Fruit fly (Drosophila melanogaster): ENCODE measurements around the gene CG7950.

Gene CG7950

DNA sequence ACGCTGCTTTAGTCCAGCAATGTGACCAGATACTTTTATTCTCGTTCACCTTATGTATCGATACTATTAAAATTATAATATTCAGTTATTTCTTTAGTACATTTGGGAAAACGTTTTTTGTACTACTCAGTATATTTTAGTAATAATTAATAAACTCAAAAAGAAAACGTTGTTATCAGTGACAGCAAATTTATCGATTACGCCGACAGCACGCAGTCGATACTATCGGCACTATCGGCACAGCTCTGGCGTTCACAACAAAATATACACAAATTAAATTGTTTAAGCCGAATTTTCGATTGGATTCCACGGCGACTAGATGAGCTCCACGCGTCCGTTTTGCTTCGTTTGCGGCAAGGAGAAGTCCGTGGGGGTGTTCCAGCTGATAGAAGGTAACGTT lies 17.2 kb upstream of the CG7950 start, which contains the start of the genes janA, Sry-alpha and Sry-beta:
Gene janA, minus strand, starts transcription at position 40 of the 400 bp plus-strand sequence.
Gene Sry-alpha, plus strand, starts transcription at position 226 of the 400 bp plus-strand sequence.
Gene Sry-beta, plus strand, starts transcription at position 226 of the 400 bp plus-strand sequence.
- TF ChIP-seq noc (tag; optimal IDR thresholded peaks at IDR 0.05) = no peak

DNA sequence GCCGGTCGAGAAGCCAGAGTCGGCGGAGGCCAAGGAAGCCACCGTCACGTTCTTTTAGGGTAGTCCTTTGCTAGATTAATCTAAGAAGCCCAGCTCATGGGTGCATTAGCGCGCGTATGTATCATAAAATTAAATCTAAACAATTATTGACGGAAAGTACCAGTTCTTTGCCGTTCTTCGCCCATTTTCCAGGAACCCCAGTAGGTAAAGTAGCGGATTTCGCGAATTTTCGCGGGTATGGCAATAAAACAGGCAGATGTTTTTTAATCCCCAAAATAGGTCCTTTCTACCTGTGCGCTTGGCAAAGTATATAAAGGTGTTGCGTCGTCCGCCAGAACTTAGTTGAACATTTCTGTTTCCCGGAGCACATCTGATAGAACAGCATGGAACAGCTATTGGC lies 15.8 kb upstream of the CG7950 start:
- no peak for TF ChIP-seq noc (tag; optimal IDR thresholded peaks at IDR 0.05)

DNA sequence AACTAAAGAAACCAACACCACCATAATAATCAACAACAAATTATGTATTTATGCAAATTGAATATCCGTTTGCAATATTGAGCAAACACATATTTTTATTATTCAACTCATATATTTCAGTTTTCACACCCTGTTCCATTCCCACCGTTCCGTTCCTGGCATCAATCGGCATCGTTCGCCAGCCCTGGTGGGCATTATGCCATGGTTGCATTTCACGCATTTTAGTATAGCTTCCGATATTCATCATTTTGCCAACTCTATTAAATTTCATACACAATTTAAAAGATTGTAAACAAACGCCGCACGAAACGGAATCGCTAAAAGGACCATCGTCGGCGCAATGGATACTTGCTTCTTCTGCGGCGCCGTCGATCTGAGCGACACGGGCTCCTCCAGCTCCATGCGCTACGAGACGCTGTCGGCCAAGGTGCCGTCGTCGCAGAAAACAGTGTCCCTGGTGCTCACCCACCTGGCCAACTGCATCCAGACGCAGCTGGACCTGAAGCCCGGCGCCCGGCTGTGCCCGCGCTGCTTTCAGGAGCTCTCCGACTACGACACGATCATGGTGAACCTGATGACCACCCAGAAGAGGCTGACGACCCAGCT lies 13.4 kb upstream of the CG7950 start, which contains the start of gene Sry-delta:
Gene Sry-delta, plus strand, starts transcription at position 203 of the 606 bp plus-strand sequence.
- TF ChIP-seq noc (tag; optimal IDR thresholded peaks at IDR 0.05) = no peak

DNA sequence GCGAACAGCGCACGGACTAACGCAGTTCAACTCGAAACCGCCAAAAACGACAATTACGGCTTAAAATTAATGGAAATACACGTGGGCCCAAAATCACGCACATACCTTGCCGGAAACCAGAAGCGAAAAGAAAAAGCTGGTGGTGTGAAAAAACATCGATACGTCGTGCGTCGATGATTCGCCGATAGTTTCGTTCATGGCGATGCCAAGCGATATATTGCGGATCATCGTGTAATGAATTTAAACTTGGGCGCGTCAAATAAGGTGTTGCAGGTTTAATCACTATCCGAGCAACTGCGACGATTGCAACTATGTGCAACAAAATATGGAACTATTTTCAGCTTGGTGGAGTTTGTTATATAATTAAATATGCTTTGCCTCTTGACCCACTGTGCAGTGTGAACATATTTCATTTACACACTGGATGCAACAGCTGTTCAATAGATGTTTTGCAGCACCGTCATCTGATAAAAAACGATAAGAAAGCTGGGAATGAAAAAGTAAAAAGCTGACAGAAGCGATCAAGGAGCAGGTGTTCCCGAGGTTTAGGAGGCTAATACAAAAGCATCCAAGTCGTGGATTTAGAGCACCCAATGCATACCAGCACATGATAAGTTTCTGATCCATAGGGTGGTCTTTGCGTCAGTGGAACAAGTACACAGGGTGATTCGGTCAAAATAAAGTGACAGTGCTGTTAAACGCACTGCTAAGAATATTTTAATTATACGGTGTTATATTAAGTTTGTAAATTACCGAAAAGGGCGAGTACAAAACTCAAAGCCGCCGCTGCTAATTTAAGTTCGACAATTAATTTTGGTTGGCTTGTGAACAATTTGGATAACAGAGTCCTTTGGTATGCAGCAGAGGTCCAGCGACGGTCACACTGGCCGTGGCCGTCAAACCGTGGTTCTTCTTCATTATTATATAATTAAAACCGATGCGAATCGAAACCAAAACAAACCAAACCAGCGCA lies 10.3 kb upstream of the CG7950 start, which contains the start of the genes RpL32 and CG7943:
Gene RpL32, minus strand, starts transcription at position 133 of the 973 bp plus-strand sequence.
Gene CG7943, plus strand, starts transcription at position 442 of the 973 bp plus-strand sequence.
- peak; percentile 90 for TF ChIP-seq noc (tag; optimal IDR thresholded peaks at IDR 0.05)

DNA sequence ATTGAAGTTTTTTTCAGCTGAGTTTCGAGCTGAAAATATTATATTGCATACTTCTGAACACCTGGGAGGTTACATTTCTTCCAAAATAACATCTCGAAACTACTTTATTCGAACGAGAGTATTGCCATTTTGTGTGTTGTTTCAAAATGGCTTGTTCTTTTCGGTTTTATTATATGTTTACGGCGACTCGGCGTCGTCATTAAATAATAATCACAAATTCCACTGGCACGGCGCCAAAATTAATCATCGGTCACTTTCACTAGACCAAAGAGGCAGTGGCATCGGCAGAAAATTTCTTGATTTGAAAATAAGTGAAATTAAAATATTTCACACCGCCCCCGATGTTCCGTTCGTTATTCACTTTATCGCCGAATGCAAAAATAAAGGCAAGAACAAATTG lies 6.2 kb upstream of the CG7950 start:
- TF ChIP-seq noc (tag; optimal IDR thresholded peaks at IDR 0.05) = no peak

DNA sequence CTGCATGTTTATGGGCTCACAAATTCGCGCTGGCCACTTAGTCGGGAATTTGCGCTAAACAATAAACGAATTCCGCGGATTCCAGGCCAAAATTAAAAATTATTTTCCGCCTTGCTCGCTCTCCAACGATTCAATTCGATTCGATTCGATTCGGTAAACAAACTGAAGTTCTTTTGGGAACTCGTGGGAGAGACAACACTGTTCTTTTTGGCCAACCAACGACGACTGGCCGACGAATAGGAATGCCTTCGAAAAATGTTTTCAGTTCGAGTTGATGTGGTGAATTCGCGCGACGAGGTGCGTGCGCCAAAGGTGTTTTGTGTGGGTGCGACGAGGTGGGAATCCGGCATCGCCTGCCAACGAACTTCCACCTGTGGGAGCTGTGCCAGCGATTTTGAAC lies 4.7 kb upstream of the CG7950 start, which contains the start of gene CG15528:
Gene CG15528, minus strand, starts transcription at position 180 of the 400 bp plus-strand sequence.
- no peak for TF ChIP-seq noc (tag; optimal IDR thresholded peaks at IDR 0.05)

DNA sequence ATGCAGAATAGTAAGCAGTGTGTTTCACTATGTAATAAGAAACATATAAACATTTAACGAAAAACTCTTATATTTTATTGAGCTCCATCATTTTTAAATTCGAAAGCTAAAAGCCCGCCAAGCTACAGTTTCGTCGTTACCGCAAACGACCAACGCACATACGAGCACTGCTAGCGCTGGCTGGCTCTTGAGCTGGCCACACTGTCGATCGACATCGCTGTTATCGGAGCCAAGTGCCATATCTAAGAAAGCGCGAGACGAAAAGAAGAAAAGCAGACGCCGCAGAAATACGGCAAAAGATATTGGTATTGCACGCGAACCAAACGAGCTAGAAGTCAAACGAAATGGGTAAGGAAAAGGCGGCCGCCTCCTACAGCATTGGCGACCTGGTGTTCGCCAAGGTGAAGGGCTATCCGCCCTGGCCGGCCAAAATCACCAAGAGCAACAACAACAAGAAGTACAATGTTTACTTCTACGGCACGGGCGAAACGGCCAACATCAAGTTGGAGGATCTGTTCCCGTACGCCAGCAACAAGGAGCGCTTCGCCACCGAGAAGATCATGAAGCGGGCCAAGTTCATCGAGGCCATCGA lies 4.1 kb upstream of the CG7950 start, which contains the start of gene Jasper:
Gene Jasper, plus strand, starts transcription at position 60 of the 592 bp plus-strand sequence.
- TF ChIP-seq noc (tag; optimal IDR thresholded peaks at IDR 0.05) = no peak

DNA sequence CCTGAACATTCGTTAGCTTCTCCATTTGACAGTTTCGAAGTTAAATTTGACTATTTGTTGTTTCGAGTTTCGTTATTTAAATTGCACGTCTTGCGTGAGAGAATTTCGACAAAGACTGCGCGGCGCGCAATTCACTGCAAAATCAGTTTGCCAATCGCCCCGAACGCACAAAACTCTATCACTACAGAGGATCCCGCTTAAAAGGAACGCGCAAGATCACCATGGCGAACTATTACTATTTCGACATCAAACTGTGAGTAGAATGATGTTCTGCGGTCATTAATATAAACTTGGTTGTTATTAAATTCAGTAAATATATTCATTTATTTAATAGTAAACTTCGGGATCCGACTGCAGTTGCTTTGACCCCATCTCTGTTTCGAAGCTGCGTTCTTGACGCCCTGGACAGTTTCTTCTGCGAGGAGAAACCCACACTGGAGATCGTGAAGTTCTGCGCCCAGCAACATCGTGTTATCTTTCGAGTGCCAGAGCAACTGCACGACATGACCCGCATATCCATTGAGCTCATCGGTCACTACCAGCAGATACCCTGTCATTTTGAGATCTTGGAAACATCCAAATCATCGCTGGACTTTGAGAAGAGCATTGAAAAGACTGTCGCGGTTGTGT lies 629 bp upstream of the CG7950 start, which contains the start of the genes Rpp14b and spn-A:
Gene Rpp14b, plus strand, starts transcription at position 43 of the 630 bp plus-strand sequence.
Gene spn-A, minus strand, starts transcription at position 123 of the 630 bp plus-strand sequence.
- TF ChIP-seq noc (tag; optimal IDR thresholded peaks at IDR 0.05) = no peak

DNA sequence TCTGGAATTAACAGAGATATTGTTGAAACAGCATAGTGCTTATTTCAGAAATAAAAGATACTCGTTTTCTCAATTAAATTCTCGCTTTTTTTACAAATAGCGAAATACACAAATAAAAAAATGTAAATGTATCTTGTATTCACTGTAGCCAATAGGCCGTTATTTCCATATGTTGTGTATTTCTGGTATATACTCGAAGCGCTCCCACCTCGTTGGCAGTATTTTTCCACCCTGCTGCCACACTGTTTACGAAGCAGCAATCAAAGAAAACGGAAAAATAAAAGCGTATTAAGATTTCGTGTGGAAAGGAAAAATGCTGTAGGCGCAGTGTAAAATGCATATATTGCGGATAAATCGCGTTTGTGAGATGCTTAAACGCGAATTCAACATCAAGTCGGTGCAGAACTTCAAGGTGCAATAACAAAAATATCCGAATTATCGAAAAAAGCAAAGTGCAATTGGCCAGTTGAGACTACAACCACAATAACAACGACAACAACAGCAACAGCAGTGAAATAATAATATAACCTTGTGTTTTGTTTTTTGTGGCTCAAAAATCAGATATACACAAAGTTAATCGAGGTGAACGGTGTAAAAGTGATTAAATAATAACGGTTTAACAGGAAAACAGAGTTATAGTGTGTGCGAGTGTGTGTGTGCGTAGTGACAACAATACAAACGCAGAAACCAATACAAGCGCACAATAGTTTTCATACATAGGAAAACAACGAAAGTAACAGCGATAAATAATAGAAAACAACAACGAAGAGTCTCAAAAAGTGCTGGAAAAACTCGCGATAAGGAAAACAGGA lies 1.6 kb downstream of the CG7950 start, which contains the start of gene sima:
Gene sima, plus strand, starts transcription at position 255 of the 812 bp plus-strand sequence.
- no peak for TF ChIP-seq noc (tag; optimal IDR thresholded peaks at IDR 0.05)

DNA sequence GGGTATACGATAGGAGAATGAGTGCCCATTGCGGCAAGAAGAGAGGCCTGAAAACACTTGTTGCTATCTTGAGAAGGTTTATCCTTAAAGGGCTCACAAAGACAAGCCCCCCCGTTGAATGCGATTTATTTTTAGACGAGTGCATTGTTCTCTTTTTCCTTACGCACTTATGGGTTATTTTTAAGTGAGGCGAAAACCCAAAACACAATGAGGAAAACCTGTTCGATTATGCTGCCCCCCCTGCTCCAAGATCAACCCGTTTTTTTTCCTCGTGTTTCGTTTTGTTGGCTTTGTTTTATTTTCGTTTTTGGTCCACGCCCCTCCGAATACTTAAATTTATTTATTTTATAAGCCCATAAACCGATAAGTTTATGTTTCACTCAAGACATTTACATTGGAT lies 3.3 kb downstream of the CG7950 start:
- no peak for TF ChIP-seq noc (tag; optimal IDR thresholded peaks at IDR 0.05)

DNA sequence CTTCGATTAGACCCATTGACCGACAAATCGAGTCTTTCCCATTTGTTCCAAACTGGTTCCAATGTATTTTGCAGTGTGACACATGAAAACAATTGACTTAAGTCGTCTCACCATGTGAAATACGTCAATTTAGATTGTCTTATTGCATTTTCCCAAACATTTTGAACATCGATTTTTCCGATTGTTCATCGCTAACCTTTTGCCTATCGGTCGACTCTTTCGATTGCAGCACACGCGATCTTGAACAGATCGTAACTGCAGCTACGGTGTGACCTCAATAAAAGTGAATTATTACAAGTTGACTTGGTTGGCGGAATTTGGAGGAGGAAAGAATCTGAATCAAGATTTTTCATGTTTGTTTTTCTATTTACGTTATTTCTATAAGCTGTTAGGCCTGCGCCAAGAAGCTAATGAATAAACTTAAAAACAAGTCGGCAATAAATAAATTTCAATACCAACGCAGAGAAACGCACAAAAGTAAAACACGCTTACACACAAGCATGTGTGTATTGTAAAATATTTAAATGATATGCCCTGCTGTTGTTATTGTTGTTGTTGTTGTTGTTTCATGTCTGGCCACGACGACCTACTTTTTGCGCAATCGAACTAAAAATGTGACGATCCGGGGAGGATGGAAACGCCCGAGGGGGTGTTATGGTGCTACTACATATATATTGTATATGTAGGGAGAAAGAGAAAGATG lies 3.9 kb downstream of the CG7950 start:
- no peak for TF ChIP-seq noc (tag; optimal IDR thresholded peaks at IDR 0.05)

DNA sequence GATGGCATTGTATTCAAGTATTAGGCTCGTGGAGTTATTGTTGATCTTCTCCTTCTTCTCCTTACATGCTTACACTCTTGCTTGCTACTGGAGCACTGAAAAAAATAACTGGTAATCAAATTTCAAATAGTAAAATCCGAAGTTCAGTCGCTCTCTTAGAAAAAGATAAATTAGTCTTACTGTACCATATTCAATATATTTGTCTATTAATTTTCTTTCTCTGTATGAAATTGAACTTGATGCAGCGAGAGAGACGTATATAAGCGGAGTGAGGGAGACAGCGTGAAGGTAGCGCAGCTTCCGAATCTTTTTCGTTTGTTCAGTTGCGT lies 4.5 kb downstream of the CG7950 start:
- TF ChIP-seq noc (tag; optimal IDR thresholded peaks at IDR 0.05) = peak; percentile 56

DNA sequence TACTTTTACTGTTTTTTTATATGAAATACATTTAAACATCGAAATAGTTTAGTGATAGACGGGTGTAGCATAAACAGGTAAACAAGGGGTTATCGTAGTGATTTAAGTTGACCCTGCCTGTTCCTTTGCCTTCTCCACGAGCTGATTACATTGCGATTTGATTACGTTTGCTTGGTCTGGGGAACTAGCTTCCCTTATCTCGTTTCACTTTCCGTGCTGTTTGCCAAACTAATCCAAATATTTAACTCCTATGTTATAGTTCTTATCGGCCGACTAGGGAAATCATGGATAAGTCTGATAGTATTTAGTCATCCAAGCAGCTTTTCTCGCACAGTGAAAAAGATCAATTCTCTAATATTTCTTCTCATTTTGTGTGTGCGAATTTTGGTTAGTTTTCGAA lies 5.3 kb downstream of the CG7950 start:
- TF ChIP-seq noc (tag; optimal IDR thresholded peaks at IDR 0.05) = no peak

DNA sequence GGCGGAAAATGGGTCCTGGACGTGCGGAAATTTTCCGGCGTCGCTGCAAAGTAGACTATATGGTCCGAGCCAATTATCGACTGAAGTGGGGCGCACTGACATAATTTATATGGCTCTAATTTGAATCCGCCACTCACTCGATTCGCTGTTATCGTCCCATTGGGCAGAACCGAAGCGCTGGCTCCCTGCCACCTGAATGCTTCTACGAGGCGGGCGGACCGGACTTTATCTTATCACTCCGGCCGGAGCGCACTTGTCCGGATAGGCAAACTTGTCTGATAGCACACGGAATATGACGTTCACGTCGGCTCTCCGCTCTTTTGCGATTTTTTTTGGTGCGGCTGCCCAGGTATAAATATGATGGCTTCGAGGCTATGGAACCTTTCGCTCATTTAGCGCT lies 5.9 kb downstream of the CG7950 start:
- peak; percentile 65 for TF ChIP-seq noc (tag; optimal IDR thresholded peaks at IDR 0.05)
